Fruit fly (Drosophila melanogaster): ENCODE data around the gene CG17378.

The CG17378 gene

dm6 chr2L:6797408-6797807 is 23.6 kb downstream of the CG17378 start (continued):
- TF ChIP-seq Neu2 (GFP tag; optimal IDR thresholded peaks at IDR 0.05; ENCODE audit: borderline replicate concordance) (no peak), bowl (GFP tag; IDR thresholded peaks at IDR 0.05) (no peak), kah (GFP tag; optimal IDR thresholded peaks at IDR 0.05) (no peak), Hey (tag; optimal IDR thresholded peaks at IDR 0.05) (no peak), luna (GFP tag; optimal IDR thresholded peaks at IDR 0.05) (no peak), lab (GFP tag; optimal IDR thresholded peaks at IDR 0.05) (no peak), cwo (GFP tag; optimal IDR thresholded peaks at IDR 0.05) (no peak), amos (GFP tag; IDR thresholded peaks at IDR 0.05; ENCODE audit: partially characterized antibody) (peak; percentile 60; the same call in 1 of the 2 replicates), CG2120 (GFP tag; optimal IDR thresholded peaks at IDR 0.05) (peak; percentile 51), Oaz (GFP tag; IDR thresholded peaks at IDR 0.05) (no peak), CG10209 (GFP tag; optimal IDR thresholded peaks at IDR 0.05) (peak; percentile 25), sim (GFP tag; IDR thresholded peaks at IDR 0.05) (no peak), sqz (GFP tag; optimal IDR thresholded peaks at IDR 0.05) (peak; percentile 77), bigmax (GFP tag; optimal IDR thresholded peaks at IDR 0.05) (no peak), oc (tag; optimal IDR thresholded peaks at IDR 0.05) (no peak), chinmo (GFP tag; IDR thresholded peaks at IDR 0.05; ENCODE audit: partially characterized antibody) (peak; percentile 70; the same call in 2 of the 4 replicates), Stat92E (GFP tag; optimal IDR thresholded peaks at IDR 0.05) (peak in 1 of 3 experiments; percentile 47), kay (GFP tag; optimal IDR thresholded peaks at IDR 0.05) (peak; percentile 26), nmo (GFP tag; optimal IDR thresholded peaks at IDR 0.05) (peak; percentile 63), lola (GFP tag; optimal IDR thresholded peaks at IDR 0.05) (no peak), gsb-n (tag; optimal IDR thresholded peaks at IDR 0.05) (peak; percentile 24), CG1233 (GFP tag; optimal IDR thresholded peaks at IDR 0.05) (no peak), CG12391 (tag; optimal IDR thresholded peaks at IDR 0.05) (peak; percentile 30), CG13624 (GFP tag; optimal IDR thresholded peaks at IDR 0.05) (peak; percentile 49), Fer2 (tag; optimal IDR thresholded peaks at IDR 0.05) (no peak), Bteb2 (GFP tag; optimal IDR thresholded peaks at IDR 0.05) (no peak), hkb (optimal IDR thresholded peaks at IDR 0.05) (peak; percentile 66), hkb (GFP tag; IDR thresholded peaks at IDR 0.05) (no peak), run (tag; optimal IDR thresholded peaks at IDR 0.05) (no peak), row (GFP tag; IDR thresholded peaks at IDR 0.05) (0 out of 3 replicates have a peak, but pooled peaks have one; percentile 15), CG4360 (GFP tag; IDR thresholded peaks at IDR 0.05) (peak; percentile 50), crp (GFP tag; optimal IDR thresholded peaks at IDR 0.05) (no peak), cad (GFP tag; optimal IDR thresholded peaks at IDR 0.05) (peak; percentile 52), Lim3 (GFP tag; IDR thresholded peaks at IDR 0.05) (no peak), Rx (GFP tag; IDR thresholded peaks at IDR 0.05) (no peak), CG11093 (GFP tag; IDR thresholded peaks at IDR 0.05) (no peak), CkIIα-i1 (GFP tag; IDR thresholded peaks at IDR 0.05) (no peak), BEAF-32 (GFP tag; optimal IDR thresholded peaks at IDR 0.05) (peak; percentile 57), CG7786 (GFP tag; optimal IDR thresholded peaks at IDR 0.05) (no peak), CG32772 (GFP tag; IDR thresholded peaks at IDR 0.05) (peak; percentile 60; the same call in 1 of the 2 replicates), CG43689 (GFP tag; IDR thresholded peaks at IDR 0.05) (no peak), CG2116 (GFP tag; optimal IDR thresholded peaks at IDR 0.05) (peak; percentile 82), CG2712 (tag; optimal IDR thresholded peaks at IDR 0.05) (peak; percentile 65), CG9932 (GFP tag; IDR thresholded peaks at IDR 0.05) (peak; percentile 61), dmrt99B (tag; optimal IDR thresholded peaks at IDR 0.05) (peak; percentile 4), inv (GFP tag; IDR thresholded peaks at IDR 0.05; ENCODE audit: partially characterized antibody) (no peak), Hr51 (GFP tag; optimal IDR thresholded peaks at IDR 0.05) (peak in 1 of 2 experiments; percentile 33), CG42726 (GFP tag; IDR thresholded peaks at IDR 0.05; ENCODE audit: partially characterized antibody) (peak; percentile 76), CG4404 (GFP tag; IDR thresholded peaks at IDR 0.05) (0 out of 2 replicates have a peak, but pooled peaks have one; percentile 14), p53 (GFP tag; optimal IDR thresholded peaks at IDR 0.05) (no peak)
